Worm (Caenorhabditis elegans) whole organism, mixed stage, embryonic: ENCODE measurements around the gene R11D1.1.

Experiments
- M03D4.4 ChIP-seq: sonication (generic microtip); optimal IDR thresholded peaks from 2 replicates; lab custom pipeline; 2017; ENCODE audit warnings: mild to moderate bottlenecking, missing genetic modification characterization, missing compliant biosample characterization
- bed-3 ChIP-seq: fragments of 200-800 bp; sonication (Bioruptor generic); optimal IDR thresholded peaks from 3 replicates; lab custom pipeline; 2018; ENCODE audit warnings: mild to moderate bottlenecking, missing genetic modification characterization, moderate library complexity, missing compliant biosample characterization
- blmp-1 ChIP-seq: fragments of 150-350 bp; optimal IDR thresholded peaks from 2 replicates; lab custom pipeline; 2014; ENCODE audit warnings: missing biosample characterization, missing genetic modification characterization
- ceh-39 ChIP-seq: fragments of 150-350 bp; optimal IDR thresholded peaks from 2 replicates; lab custom pipeline; 2014; ENCODE audit warnings: missing biosample characterization, missing genetic modification characterization
- ceh-43 ChIP-seq: fragments of 200-800 bp; sonication (Bioruptor generic); optimal IDR thresholded peaks from 2 replicates; lab custom pipeline; 2018; ENCODE audit warnings: mild to moderate bottlenecking, missing genetic modification characterization, moderate library complexity, missing compliant biosample characterization
- ces-1 ChIP-seq: fragments of 150-350 bp; optimal IDR thresholded peaks from 2 replicates; lab custom pipeline; 2014; ENCODE audit warnings: missing biosample characterization, missing genetic modification reagents, missing genetic modification characterization
- cnd-1 ChIP-seq: fragments of 200-800 bp; sonication (Bioruptor generic); optimal IDR thresholded peaks from 2 replicates; lab custom pipeline; 2018; ENCODE audit warnings: mild to moderate bottlenecking, missing genetic modification characterization, missing compliant biosample characterization
- drap-1 ChIP-seq: fragments of 200-800 bp; sonication (Bioruptor generic); optimal IDR thresholded peaks from 3 replicates; lab custom pipeline; 2018; ENCODE audit warnings: mild to moderate bottlenecking, missing genetic modification characterization, missing compliant biosample characterization
- elt-1 ChIP-seq: sonication (generic microtip); optimal IDR thresholded peaks from 2 replicates; lab custom pipeline; 2017; ENCODE audit warnings: missing genetic modification characterization, mild to moderate bottlenecking, missing compliant biosample characterization, antibody characterized with exemption, moderate library complexity, borderline replicate concordance; ENCODE audit not compliant: insufficient read depth
- elt-3 ChIP-seq: fragments of 150-350 bp; optimal IDR thresholded peaks from 2 replicates; lab custom pipeline; 2014; ENCODE audit warnings: missing biosample characterization, missing genetic modification characterization
- flh-1 ChIP-seq: fragments of 200-800 bp; sonication (Bioruptor generic); optimal IDR thresholded peaks from 2 replicates; lab custom pipeline; 2018; ENCODE audit warnings: mild to moderate bottlenecking, missing genetic modification characterization, moderate library complexity, missing compliant biosample characterization
- hlh-1 ChIP-seq: fragments of 150-350 bp; optimal IDR thresholded peaks from 2 replicates; lab custom pipeline; 2014; ENCODE audit warnings: missing biosample characterization, missing genetic modification reagents, missing genetic modification characterization
- lin-13 ChIP-seq: fragments of 150-350 bp; optimal IDR thresholded peaks from 2 replicates; lab custom pipeline; 2014; ENCODE audit warnings: missing biosample characterization, missing genetic modification characterization
- mab-5 ChIP-seq: fragments of 150-350 bp; optimal IDR thresholded peaks from 2 replicates; lab custom pipeline; 2014; ENCODE audit warnings: missing biosample characterization, missing genetic modification characterization
- mep-1 ChIP-seq: fragments of 150-350 bp; optimal IDR thresholded peaks from 2 replicates; lab custom pipeline; 2017; ENCODE audit warnings: missing biosample characterization, missing genetic modification reagents, missing genetic modification characterization, inconsistent platforms
- mls-2 ChIP-seq: sonication (generic microtip); optimal IDR thresholded peaks from 2 replicates; lab custom pipeline; 2016; ENCODE audit warnings: mild to moderate bottlenecking, missing genetic modification characterization, moderate library complexity, missing compliant biosample characterization
- nhr-12 ChIP-seq: fragments of 150-350 bp; optimal IDR thresholded peaks from 2 replicates; lab custom pipeline; 2014; ENCODE audit warnings: missing biosample characterization, missing genetic modification characterization
- nhr-2 ChIP-seq: fragments of 150-350 bp; optimal IDR thresholded peaks from 2 replicates; lab custom pipeline; 2014; ENCODE audit warnings: missing biosample characterization, missing genetic modification characterization
- nhr-237 ChIP-seq: fragments of 150-350 bp; optimal IDR thresholded peaks from 2 replicates; lab custom pipeline; 2014; ENCODE audit warnings: missing biosample characterization, missing genetic modification characterization
- nhr-28 ChIP-seq: fragments of 150-350 bp; optimal IDR thresholded peaks from 2 replicates; lab custom pipeline; 2014; ENCODE audit warnings: missing biosample characterization, missing genetic modification characterization
- nhr-76 ChIP-seq: sonication (generic microtip); optimal IDR thresholded peaks from 2 replicates; lab custom pipeline; 2017; ENCODE audit warnings: missing biosample characterization, missing genetic modification characterization
- pha-4 ChIP-seq: fragments of 150-350 bp; optimal IDR thresholded peaks from 2 replicates; lab custom pipeline; 2018; ENCODE audit warnings: missing biosample characterization, missing genetic modification reagents, missing genetic modification characterization
- sem-2 ChIP-seq: fragments of 200-800 bp; sonication (Bioruptor generic); optimal IDR thresholded peaks from 2 replicates; lab custom pipeline; 2018; ENCODE audit warnings: mild to moderate bottlenecking, missing genetic modification characterization, missing compliant biosample characterization
- snpc-4 ChIP-seq: fragments of 150-350 bp; optimal IDR thresholded peaks from 2 replicates; lab custom pipeline; 2014; ENCODE audit warnings: missing biosample characterization, missing genetic modification characterization
- sptf-1 ChIP-seq: sonication (generic microtip); optimal IDR thresholded peaks from 2 replicates; lab custom pipeline; 2017; ENCODE audit warnings: mild to moderate bottlenecking, missing genetic modification characterization, moderate library complexity, missing compliant biosample characterization
- tbx-8 ChIP-seq: fragments of 200-800 bp; sonication (Bioruptor generic); optimal IDR thresholded peaks from 2 replicates; lab custom pipeline; 2018; ENCODE audit warnings: mild to moderate bottlenecking, missing genetic modification characterization, moderate library complexity, missing compliant biosample characterization
- unc-120 ChIP-seq: sonication (generic microtip); optimal IDR thresholded peaks from 2 replicates; lab custom pipeline; 2017; ENCODE audit warnings: missing genetic modification characterization, missing compliant biosample characterization; ENCODE audit not compliant: poor library complexity, severe bottlenecking
- unc-39 ChIP-seq: fragments of 150-350 bp; optimal IDR thresholded peaks from 2 replicates; lab custom pipeline; 2014; ENCODE audit warnings: missing biosample characterization, missing genetic modification characterization
- zip-8 ChIP-seq: fragments of 150-350 bp; optimal IDR thresholded peaks from 2 replicates; lab custom pipeline; 2014; ENCODE audit warnings: missing biosample characterization, missing genetic modification characterization
- ztf-11 ChIP-seq: fragments of 150-350 bp; optimal IDR thresholded peaks from 2 replicates; lab custom pipeline; 2014; ENCODE audit warnings: missing biosample characterization, missing genetic modification characterization

R11D1.1 gene

DNA sequence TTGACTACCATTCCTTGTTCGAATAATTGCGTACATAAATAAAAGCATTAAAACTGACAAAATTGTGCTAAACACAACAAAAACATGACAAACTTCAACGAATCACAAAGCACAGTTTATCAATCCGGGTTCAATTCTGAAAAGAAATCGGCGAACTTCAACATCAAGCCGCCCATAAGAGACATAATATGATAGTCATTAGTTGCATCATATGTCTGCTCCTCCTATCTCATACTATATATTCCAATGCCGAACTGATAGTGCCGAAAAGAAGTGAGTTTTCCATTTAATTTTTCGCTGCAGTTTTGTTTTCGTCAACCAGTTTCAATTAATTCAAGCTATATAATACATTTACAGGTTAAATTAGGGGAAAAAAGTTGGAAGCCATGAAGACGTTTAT, 37.5 kb downstream of the R11D1.1 start, which contains the start of gene hrg-7:
Gene hrg-7, plus strand, starts transcription at position 358 of the 400 bp plus-strand sequence.
- no peak for TF ChIP-seq ztf-11

DNA sequence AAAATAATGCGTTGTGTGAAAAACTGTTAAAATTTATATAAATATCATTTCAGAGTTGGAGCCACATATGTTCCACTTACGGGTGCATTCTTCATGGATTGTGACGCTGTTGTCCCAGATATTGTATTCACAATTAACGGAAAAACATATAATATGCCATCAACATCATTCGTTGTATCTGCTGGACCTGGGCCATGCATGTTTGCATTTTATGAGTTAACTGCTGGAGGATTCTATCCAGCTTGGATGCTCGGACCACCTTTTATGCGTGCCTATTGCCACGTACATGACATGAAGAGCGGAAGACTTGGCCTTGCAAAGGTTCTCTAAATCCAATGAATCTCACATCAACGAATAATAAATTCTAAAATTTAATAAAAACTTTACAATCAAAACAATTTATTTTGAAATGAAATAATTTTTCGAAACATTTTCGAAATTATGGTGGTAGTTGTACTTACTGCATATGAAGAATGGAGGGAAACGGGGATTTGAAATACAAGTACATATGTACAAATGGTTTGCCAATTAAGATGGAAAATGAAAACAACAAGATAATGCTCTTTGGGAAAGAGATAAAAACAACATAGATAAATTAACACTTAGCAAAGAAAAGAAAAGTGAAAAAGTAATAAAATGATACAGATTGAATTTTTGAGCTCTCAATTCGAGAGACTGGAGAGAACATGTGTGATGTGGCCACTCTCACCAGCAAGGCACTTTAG, 39.8 kb downstream of the R11D1.1 start:
- TF ChIP-seq unc-39 (tag; lab: Kevin White, UChicago) (no peak), mep-1 (no peak), zip-8 (tag; lab: Kevin White, UChicago) (no peak), ces-1 (no peak), cnd-1 (tag; lab: Kevin White, UChicago) (no peak), bed-3 (GFP tag; lab: Kevin White, UChicago) (no peak), ceh-39 (tag; lab: Kevin White, UChicago) (no peak), unc-120 (tag; lab: Kevin White, UChicago) (no peak), snpc-4 (tag; lab: Kevin White, UChicago) (no peak), elt-1 (no peak), sem-2 (GFP tag; lab: Kevin White, UChicago) (no peak), M03D4.4 (tag; lab: Kevin White, UChicago) (no peak), drap-1 (GFP tag; lab: Kevin White, UChicago) (no peak), nhr-2 (tag; lab: Kevin White, UChicago) (no peak), mab-5 (tag; lab: Kevin White, UChicago) (no peak), nhr-237 (tag; lab: Kevin White, UChicago) (no peak), mls-2 (tag; lab: Kevin White, UChicago) (no peak), sptf-1 (tag; lab: Kevin White, UChicago) (no peak)
- TF ChIP-seq, all 35 proteins: peak for 0

DNA sequence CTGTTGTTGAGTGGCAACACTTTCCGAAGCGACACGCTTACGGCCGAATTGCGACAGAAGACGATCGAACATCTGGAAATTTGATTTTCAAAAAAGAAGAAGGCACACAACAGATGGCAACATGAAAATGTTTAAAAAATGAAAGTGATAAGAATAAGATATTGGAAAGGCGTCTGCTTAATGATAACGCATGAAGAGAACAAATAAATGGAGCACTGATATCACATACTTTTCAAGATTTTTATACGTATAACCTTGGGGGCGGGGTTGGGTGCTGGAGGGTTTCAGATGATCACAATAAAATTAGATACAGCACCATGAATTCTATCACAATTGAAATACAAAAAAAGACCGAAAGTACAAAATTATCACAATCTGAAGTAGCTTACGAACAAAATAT, 40.8 kb downstream of the R11D1.1 start, which contains the start of gene C15C8.7:
Gene C15C8.7, minus strand, starts transcription at position 72 of the 400 bp plus-strand sequence.
- TF ChIP-seq hlh-1 (tag; lab: Kevin White, UChicago) = no peak
- TF ChIP-seq elt-3 (tag; lab: Kevin White, UChicago) = no peak
- TF ChIP-seq unc-120 (tag; lab: Kevin White, UChicago) = no peak
- no peak for TF ChIP-seq nhr-28 (tag; lab: Kevin White, UChicago)
- no peak for TF ChIP-seq nhr-237 (tag; lab: Kevin White, UChicago)
- TF ChIP-seq blmp-1 (tag; lab: Kevin White, UChicago) = no peak
- no peak for TF ChIP-seq snpc-4 (tag; lab: Kevin White, UChicago)
- TF ChIP-seq ceh-43 (GFP tag; lab: Kevin White, UChicago) = no peak
- no peak for TF ChIP-seq lin-13 (tag; lab: Kevin White, UChicago)
- no peak for TF ChIP-seq nhr-12
- no peak for TF ChIP-seq pha-4 (tag; lab: Kevin White, UChicago)
- TF ChIP-seq M03D4.4 (tag; lab: Kevin White, UChicago) = no peak
- no peak for TF ChIP-seq mls-2 (tag; lab: Kevin White, UChicago)
- no peak for TF ChIP-seq sem-2 (GFP tag; lab: Kevin White, UChicago)
- TF ChIP-seq flh-1 (GFP tag; lab: Kevin White, UChicago) = no peak
- no peak for TF ChIP-seq tbx-8 (GFP tag; lab: Kevin White, UChicago)

- TF ChIP-seq ceh-39 (tag; lab: Kevin White, UChicago) (no peak), elt-1 (peak; percentile 94)
- TF ChIP-seq, all 35 proteins: peak for 1
Observed at ce11 chrV:12747431-12747830, 43.3 kb downstream of the R11D1.1 start, which contains the start of gene C15C8.4. C15C8.4 (minus strand) TSS chrV:12747463.

DNA sequence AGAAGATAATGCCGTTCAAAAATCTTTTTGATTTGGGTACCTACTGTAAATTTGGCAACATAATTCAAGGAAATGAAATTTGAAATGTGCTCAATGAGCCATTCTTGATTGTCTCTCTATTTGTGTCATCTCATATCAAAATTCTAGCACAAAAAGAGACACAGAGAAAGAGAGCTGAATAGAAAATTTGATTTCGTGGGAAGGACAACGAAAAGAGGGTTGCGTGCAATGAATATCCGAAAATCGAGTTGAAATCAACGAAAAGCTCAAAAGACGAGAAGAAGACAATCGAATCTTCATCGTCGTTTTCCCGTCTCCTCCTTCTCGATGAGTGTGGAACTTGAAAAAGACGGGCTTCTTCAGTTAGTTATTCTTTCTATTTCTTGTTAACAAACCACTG, 43.7 kb downstream of the R11D1.1 start, which contains the start of gene C15C8.5:
Gene C15C8.5, plus strand, starts transcription at position 152 of the 400 bp plus-strand sequence.
- TF ChIP-seq cnd-1 (tag; lab: Kevin White, UChicago) (no peak), elt-1 (no peak), ces-1 (peak; percentile 97), elt-3 (tag; lab: Kevin White, UChicago) (no peak), nhr-76 (tag; lab: Kevin White, UChicago) (no peak), unc-120 (tag; lab: Kevin White, UChicago) (no peak), lin-13 (tag; lab: Kevin White, UChicago) (no peak), bed-3 (GFP tag; lab: Kevin White, UChicago) (no peak), nhr-12 (no peak)
